Worm (Caenorhabditis elegans) whole organism, young adult: ENCODE data around the gene Y51H7BR.7.

Experiments
- ama-1 ChIP-seq, 3 experiments: fragments of 150-350 bp in 1 of 3; sonication (generic microtip) in 2 of 3; optimal IDR thresholded peaks; 2 replicates each; lab custom pipeline; 2014 to 2018; ENCODE audit warnings: missing biosample characterization in 2 of 3, missing genetic modification characterization in 2 of 3, missing genetic modification reagents in 2 of 3
- dpl-1 ChIP-seq: fragments of 150-350 bp; optimal IDR thresholded peaks from 2 replicates; lab custom pipeline; 2014; ENCODE audit warnings: missing biosample characterization, missing genetic modification reagents, missing genetic modification characterization
- nfya-1 ChIP-seq: sonication (generic microtip); optimal IDR thresholded peaks from 2 replicates; lab custom pipeline; 2017; ENCODE audit warnings: antibody characterized with exemption, missing compliant biosample characterization, missing genetic modification characterization, borderline replicate concordance; ENCODE audit not compliant: insufficient read depth
- nfyb-1 ChIP-seq: fragments of 200-800 bp; sonication (Bioruptor generic); IDR thresholded peaks from 2 replicates; pipeline ENCODE4 v1.3.6; 2022; ENCODE audit warnings: missing genetic modification reagents, missing genetic modification characterization, missing compliant biosample characterization
- nhr-179 ChIP-seq: sonication (generic microtip); optimal IDR thresholded peaks from 2 replicates; lab custom pipeline; 2016; ENCODE audit warnings: mild to moderate bottlenecking, missing genetic modification characterization, missing compliant biosample characterization
- nhr-90 ChIP-seq: sonication (generic microtip); optimal IDR thresholded peaks from 2 replicates; lab custom pipeline; 2016; ENCODE audit warnings: missing genotype, mild to moderate bottlenecking, missing genetic modification characterization, missing compliant biosample characterization
- unc-62 ChIP-seq: fragments of 150-350 bp; optimal IDR thresholded peaks from 2 replicates; lab custom pipeline; 2014; ENCODE audit warnings: missing biosample characterization, missing genetic modification reagents, missing genetic modification characterization

DNA sequence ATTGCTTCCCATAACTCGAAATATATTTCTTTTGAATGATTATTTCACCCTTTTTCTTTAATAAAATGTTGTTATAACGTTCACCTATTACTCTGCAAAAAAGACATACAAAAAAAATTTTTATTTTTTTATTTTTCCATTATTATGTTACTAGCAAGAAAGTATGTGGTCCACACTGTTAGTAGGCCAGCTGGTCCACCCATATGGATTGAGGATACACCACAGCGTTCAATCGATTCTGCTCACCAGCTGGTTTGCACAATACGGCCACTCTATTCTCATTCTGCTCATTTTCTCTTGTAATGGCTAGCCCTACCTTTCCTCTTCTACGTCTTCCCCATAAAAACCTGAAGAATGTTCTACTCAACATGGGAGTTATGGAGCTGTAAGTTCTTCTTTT is 13.2 kb upstream of the Y51H7BR.7 start, which contains the start of gene fbxb-44:
- TF ChIP-seq dpl-1 (GFP tag; lab: Kevin White, UChicago), result no peak
- TF ChIP-seq nhr-179 (tag; lab: Kevin White, UChicago), result no peak
- no peak for TF ChIP-seq ama-1 (optimal IDR thresholded peaks at IDR 0.05; lab: Kevin White, UChicago)
- TF ChIP-seq ama-1 (GFP tag; optimal IDR thresholded peaks at IDR 0.05; lab: Kevin White, UChicago), result no peak
- no peak for TF ChIP-seq unc-62 (GFP tag; lab: Kevin White, UChicago)
- TF ChIP-seq nhr-90 (tag; lab: Kevin White, UChicago), result no peak
- TF ChIP-seq nfya-1 (tag; lab: Kevin White, UChicago), result no peak
- no peak for TF ChIP-seq nfyb-1 (GFP tag; lab: Robert Waterston, UW)
